Fruit fly (Drosophila melanogaster) whole organism, embryonic: ENCODE data around the gene CG7685.

Experiments
- Asciz ChIP-seq: fragments of 200-800 bp; sonication (Bioruptor generic); optimal IDR thresholded peaks from 2 replicates; lab custom pipeline; 2017; ENCODE audit warnings: missing biosample characterization, mild to moderate bottlenecking, missing genetic modification characterization, missing genetic modification reagents
- CG11247 ChIP-seq: fragments of 200-800 bp; sonication (Bioruptor generic); IDR thresholded peaks from 2 replicates; pipeline ENCODE4 v1.3.6; 2022; ENCODE audit warnings: missing biosample characterization, missing genetic modification characterization
- CG12659 ChIP-seq: fragments of 200-800 bp; sonication (Bioruptor generic); optimal IDR thresholded peaks from 3 replicates; lab custom pipeline; 2017; ENCODE audit warnings: mild to moderate bottlenecking, missing biosample characterization, missing genetic modification reagents, missing genetic modification characterization
- CG13424 ChIP-seq: fragments of 200-800 bp; sonication (Bioruptor generic); optimal IDR thresholded peaks from 2 replicates; lab custom pipeline; 2019; ENCODE audit warnings: missing biosample characterization, mild to moderate bottlenecking, missing genetic modification characterization, moderate library complexity
- CG16813 ChIP-seq: fragments of 200-800 bp; sonication (Bioruptor generic); IDR thresholded peaks from 3 replicates; pipeline ENCODE4 v1.3.6; 2022; ENCODE audit warnings: missing biosample characterization, missing genetic modification characterization; ENCODE audit not compliant: partially characterized antibody
- CG17186 ChIP-seq: fragments of 200-800 bp; sonication (Bioruptor generic); optimal IDR thresholded peaks from 3 replicates; lab custom pipeline; 2017; ENCODE audit warnings: missing biosample characterization, missing genetic modification reagents, missing genetic modification characterization
- CG17359 ChIP-seq: fragments of 200-800 bp; sonication (Bioruptor generic); optimal IDR thresholded peaks from 3 replicates; lab custom pipeline; 2018; ENCODE audit warnings: missing biosample characterization, mild to moderate bottlenecking, missing genetic modification characterization, moderate library complexity
- CG2875 ChIP-seq: fragments of 200-800 bp; sonication (Bioruptor generic); optimal IDR thresholded peaks from 2 replicates; lab custom pipeline; 2017; ENCODE audit warnings: missing biosample characterization, mild to moderate bottlenecking, missing genetic modification characterization, missing genetic modification reagents
- CG31365 ChIP-seq: fragments of 200-800 bp; sonication (Bioruptor generic); optimal IDR thresholded peaks from 2 replicates; lab custom pipeline; 2018; ENCODE audit warnings: missing biosample characterization, mild to moderate bottlenecking, missing genetic modification characterization
- CG3407 ChIP-seq: fragments of 200-800 bp; sonication (Bioruptor generic); optimal IDR thresholded peaks from 2 replicates; lab custom pipeline; 2018; ENCODE audit warnings: missing biosample characterization, mild to moderate bottlenecking, missing genetic modification characterization
- CG34422 ChIP-seq: fragments of 200-800 bp; sonication (Bioruptor generic); IDR thresholded peaks from 3 replicates; pipeline ENCODE4 v1.3.6; 2022; ENCODE audit warnings: missing biosample characterization, missing genetic modification characterization
- CG3726 ChIP-seq: fragments of 200-800 bp; sonication (Bioruptor generic); IDR thresholded peaks from 3 replicates; pipeline ENCODE4, ENCODE4 v1.3.6; 2022; ENCODE audit warnings: missing biosample characterization, missing genetic modification characterization
- CG43689 ChIP-seq: fragments of 200-800 bp; sonication (Bioruptor generic); IDR thresholded peaks from 2 replicates; pipeline ENCODE4 v1.3.6; 2022; ENCODE audit warnings: missing biosample characterization, missing genetic modification characterization
- CG4424 ChIP-seq: fragments of 200-800 bp; sonication (Bioruptor generic); optimal IDR thresholded peaks from 3 replicates; lab custom pipeline; 2016; ENCODE audit warnings: missing biosample characterization, missing genetic modification characterization
- CG4707 ChIP-seq: fragments of 200-800 bp; sonication (Bioruptor generic); optimal IDR thresholded peaks from 2 replicates; lab custom pipeline; 2018; ENCODE audit warnings: missing biosample characterization, mild to moderate bottlenecking, missing genetic modification characterization, moderate library complexity
- CG6791 ChIP-seq: fragments of 200-800 bp; sonication (Bioruptor generic); IDR thresholded peaks from 3 replicates; pipeline ENCODE4 v1.3.6; 2022; ENCODE audit warnings: missing biosample characterization, missing genetic modification characterization; ENCODE audit not compliant: partially characterized antibody
- CG6813 ChIP-seq: fragments of 200-800 bp; sonication (Bioruptor generic); optimal IDR thresholded peaks from 2 replicates; lab custom pipeline; 2017; ENCODE audit warnings: missing biosample characterization, missing genetic modification characterization, mild to moderate bottlenecking, moderate library complexity, missing genetic modification reagents
- CG7786 ChIP-seq: fragments of 200-800 bp; sonication (Bioruptor generic); optimal IDR thresholded peaks from 2 replicates; lab custom pipeline; 2016; ENCODE audit warnings: missing biosample characterization, missing genetic modification characterization
- CG8944 ChIP-seq: fragments of 200-800 bp; sonication (Bioruptor generic); optimal IDR thresholded peaks from 3 replicates; lab custom pipeline; 2016; ENCODE audit warnings: missing biosample characterization, missing genetic modification characterization
- CG9437 ChIP-seq: fragments of 200-800 bp; sonication (Bioruptor generic); optimal IDR thresholded peaks from 2 replicates; lab custom pipeline; 2018; ENCODE audit warnings: missing biosample characterization, mild to moderate bottlenecking, missing genetic modification characterization
- D19B ChIP-seq: fragments of 200-800 bp; sonication (Bioruptor generic); optimal IDR thresholded peaks from 2 replicates; lab custom pipeline; 2017; ENCODE audit warnings: missing biosample characterization, mild to moderate bottlenecking, missing genetic modification characterization
- Dbx ChIP-seq: fragments of 200-800 bp; sonication (Bioruptor generic); IDR thresholded peaks from 3 replicates; pipeline ENCODE4 v1.3.6; 2022; ENCODE audit warnings: missing biosample characterization, missing genetic modification characterization
- Dek ChIP-seq: fragments of 200-800 bp; sonication (Bioruptor generic); optimal IDR thresholded peaks from 3 replicates; lab custom pipeline; 2019; ENCODE audit warnings: missing biosample characterization, mild to moderate bottlenecking, missing genetic modification characterization, moderate library complexity
- Dref ChIP-seq: fragments of 200-800 bp; sonication (Bioruptor generic); IDR thresholded peaks from 2 replicates; pipeline ENCODE4 v1.3.6; 2022; ENCODE audit warnings: missing biosample characterization, missing genetic modification characterization
- Drgx ChIP-seq: fragments of 200-800 bp; sonication (Bioruptor generic); IDR thresholded peaks from 2 replicates; pipeline ENCODE4 v1.3.6; 2022; ENCODE audit warnings: missing biosample characterization, missing genetic modification characterization
- Fer2 ChIP-seq: fragments of 200-800 bp; sonication (Bioruptor generic); optimal IDR thresholded peaks from 2 replicates; lab custom pipeline; 2018; ENCODE audit warnings: missing biosample characterization, mild to moderate bottlenecking, missing genetic modification characterization, moderate library complexity
- HmgD ChIP-seq: fragments of 200-800 bp; sonication (Bioruptor generic); optimal IDR thresholded peaks from 3 replicates; lab custom pipeline; 2016; ENCODE audit warnings: missing biosample characterization, missing genetic modification characterization
- Hmr ChIP-seq: fragments of 200-800 bp; sonication (Bioruptor generic); optimal IDR thresholded peaks from 3 replicates; lab custom pipeline; 2017; ENCODE audit warnings: mild to moderate bottlenecking, missing biosample characterization, missing genetic modification reagents, missing genetic modification characterization
- Hsf ChIP-seq: fragments of 200-800 bp; sonication (Bioruptor generic); optimal IDR thresholded peaks from 3 replicates; lab custom pipeline; 2016; ENCODE audit warnings: missing biosample characterization, missing genetic modification characterization
- Mrtf ChIP-seq: fragments of 200-800 bp; sonication (Bioruptor generic); IDR thresholded peaks from 3 replicates; pipeline ENCODE4 v1.3.6; 2022; ENCODE audit warnings: missing biosample characterization, missing genetic modification characterization
- Oaz ChIP-seq: fragments of 200-800 bp; sonication (Bioruptor generic); IDR thresholded peaks from 2 replicates; pipeline ENCODE4 v1.3.6; 2022; ENCODE audit warnings: missing biosample characterization, missing genetic modification characterization
- Side ChIP-seq: fragments of 200-800 bp; sonication (Bioruptor generic); optimal IDR thresholded peaks from 2 replicates; lab custom pipeline; 2016; ENCODE audit warnings: missing biosample characterization, missing genetic modification characterization
- Ssrp ChIP-seq: fragments of 200-800 bp; sonication (Bioruptor generic); optimal IDR thresholded peaks from 2 replicates; lab custom pipeline; 2018; ENCODE audit warnings: missing biosample characterization, mild to moderate bottlenecking, missing genetic modification characterization, moderate library complexity
- Vsx1 ChIP-seq: fragments of 200-800 bp; sonication (Bioruptor generic); optimal IDR thresholded peaks from 2 replicates; lab custom pipeline; 2017; ENCODE audit warnings: missing biosample characterization, mild to moderate bottlenecking, missing genetic modification characterization, missing genetic modification reagents
- Xbp1 ChIP-seq: fragments of 200-800 bp; sonication (Bioruptor generic); optimal IDR thresholded peaks from 3 replicates; lab custom pipeline; 2016; ENCODE audit warnings: missing biosample characterization, mild to moderate bottlenecking, missing genetic modification characterization
- ara ChIP-seq: fragments of 200-800 bp; sonication (Bioruptor generic); IDR thresholded peaks from 2 replicates; pipeline ENCODE4 v1.3.6; 2022; ENCODE audit warnings: missing biosample characterization, missing genetic modification characterization
- ash1 ChIP-seq: fragments of 200-800 bp; sonication (Bioruptor generic); optimal IDR thresholded peaks from 2 replicates; lab custom pipeline; 2018; ENCODE audit warnings: missing biosample characterization, mild to moderate bottlenecking, missing genetic modification characterization
- bowl ChIP-seq: fragments of 200-800 bp; sonication (Bioruptor generic); IDR thresholded peaks from 2 replicates; pipeline ENCODE4 v1.3.6; 2022; ENCODE audit warnings: missing biosample characterization, missing genetic modification characterization
- cas ChIP-seq: fragments of 200-800 bp; sonication (Bioruptor generic); IDR thresholded peaks from 2 replicates; pipeline ENCODE4 v1.3.6; 2022; ENCODE audit warnings: missing biosample characterization, missing genetic modification characterization
- chn ChIP-seq: fragments of 200-800 bp; sonication (Bioruptor generic); optimal IDR thresholded peaks from 2 replicates; lab custom pipeline; 2016; ENCODE audit warnings: missing biosample characterization, missing genetic modification characterization
- fd64A ChIP-seq: fragments of 200-800 bp; sonication (Bioruptor generic); optimal IDR thresholded peaks from 3 replicates; lab custom pipeline; 2018; ENCODE audit warnings: missing biosample characterization, mild to moderate bottlenecking, missing genetic modification characterization
- grn ChIP-seq: fragments of 200-800 bp; sonication (Bioruptor generic); optimal IDR thresholded peaks from 3 replicates; lab custom pipeline; 2017; ENCODE audit warnings: missing biosample characterization, missing genetic modification characterization
- gsb ChIP-seq: fragments of 200-800 bp; sonication (Bioruptor generic); IDR thresholded peaks from 2 replicates; pipeline ENCODE4 v1.3.6; 2022; ENCODE audit warnings: missing biosample characterization, missing genetic modification characterization
- her ChIP-seq: fragments of 200-800 bp; sonication (Bioruptor generic); optimal IDR thresholded peaks from 2 replicates; lab custom pipeline; 2016; ENCODE audit warnings: missing biosample characterization, missing genetic modification characterization
- knrl ChIP-seq: fragments of 200-800 bp; sonication (Bioruptor generic); IDR thresholded peaks from 3 replicates; pipeline ENCODE4 v1.3.6; 2022; ENCODE audit warnings: missing biosample characterization, missing genetic modification characterization; ENCODE audit not compliant: partially characterized antibody
- nom ChIP-seq: fragments of 200-800 bp; sonication (Bioruptor generic); optimal IDR thresholded peaks from 2 replicates; lab custom pipeline; 2017; ENCODE audit warnings: missing biosample characterization, missing genetic modification characterization, mild to moderate bottlenecking, moderate library complexity, missing genetic modification reagents
- repo ChIP-seq: fragments of 200-800 bp; sonication (Bioruptor generic); optimal IDR thresholded peaks from 2 replicates; lab custom pipeline; 2016; ENCODE audit warnings: missing biosample characterization, missing genetic modification characterization
- scrt ChIP-seq: fragments of 200-800 bp; sonication (Bioruptor generic); optimal IDR thresholded peaks from 2 replicates; lab custom pipeline; 2018; ENCODE audit warnings: missing biosample characterization, mild to moderate bottlenecking, missing genetic modification characterization, moderate library complexity
- sna ChIP-seq: fragments of 200-800 bp; sonication (Bioruptor generic); IDR thresholded peaks from 2 replicates; pipeline ENCODE4 v1.3.6; 2022; ENCODE audit warnings: missing biosample characterization, missing genetic modification characterization; ENCODE audit not compliant: partially characterized antibody
- so ChIP-seq: fragments of 200-800 bp; sonication (Bioruptor generic); IDR thresholded peaks from 3 replicates; pipeline ENCODE4 v1.3.6; 2022; ENCODE audit warnings: missing biosample characterization, missing genetic modification characterization
- toy ChIP-seq: fragments of 200-800 bp; sonication (Bioruptor generic); IDR thresholded peaks from 2 replicates; pipeline ENCODE4 v1.3.6; 2022; ENCODE audit warnings: missing biosample characterization, missing genetic modification characterization

CG7685 gene

DNA sequence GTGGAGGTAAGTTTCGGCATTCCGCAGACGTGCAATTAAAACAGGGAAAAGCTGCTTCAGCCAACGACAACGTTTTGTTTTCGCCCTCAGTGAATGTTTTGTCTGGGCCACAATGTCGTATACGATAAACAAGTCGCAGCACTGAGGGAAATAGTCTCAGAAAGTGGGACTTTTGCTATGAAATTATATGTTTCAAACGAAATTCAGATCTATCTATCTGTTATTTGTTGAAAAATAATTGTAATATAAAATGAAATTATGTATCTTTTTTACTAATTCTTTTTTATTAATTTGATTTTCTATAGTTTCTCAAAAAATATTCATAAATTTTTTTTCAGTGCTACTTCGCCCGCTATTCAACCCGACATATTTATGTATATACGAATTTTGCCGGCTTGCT is 11.3 kb upstream of the CG7685 start (continued):
- TF ChIP-seq nom (GFP tag; lab: Kevin White, UChicago) (no peak), bowl (GFP tag; lab: Robert Waterston, UW) (no peak), sna (no peak), Ssrp (tag; lab: Kevin White, UChicago) (peak; percentile 56), CG12659 (peak; percentile 36), so (GFP tag; lab: Robert Waterston, UW) (no peak), Oaz (GFP tag; lab: Robert Waterston, UW) (no peak), chn (GFP tag; lab: Kevin White, UChicago) (no peak), CG3407 (GFP tag; lab: Kevin White, UChicago) (peak; percentile 9), Vsx1 (no peak), scrt (GFP tag; lab: Kevin White, UChicago) (no peak), CG43689 (GFP tag; lab: Robert Waterston, UW) (no peak), Side (GFP tag; lab: Kevin White, UChicago) (no peak), cas (GFP tag; lab: Robert Waterston, UW) (no peak), CG3726 (GFP tag; lab: Robert Waterston, UW) (no peak), gsb (GFP tag; lab: Robert Waterston, UW) (no peak), Hmr (peak; percentile 54), CG4707 (GFP tag; lab: Kevin White, UChicago) (no peak), grn (GFP tag; lab: Kevin White, UChicago) (no peak), her (GFP tag; lab: Kevin White, UChicago) (no peak), Dref (GFP tag; lab: Robert Waterston, UW) (no peak), Fer2 (tag; lab: Kevin White, UChicago) (no peak), CG34422 (GFP tag; lab: Robert Waterston, UW) (peak; percentile 66; the same call in 2 of the 3 replicates), repo (GFP tag; lab: Kevin White, UChicago) (no peak), knrl (no peak), Hsf (GFP tag; lab: Kevin White, UChicago) (no peak), toy (GFP tag; lab: Robert Waterston, UW) (no peak), CG8944 (GFP tag; lab: Kevin White, UChicago) (no peak), CG6791 (no peak), CG4424 (GFP tag; lab: Kevin White, UChicago) (no peak), CG17359 (no peak), Xbp1 (GFP tag; lab: Kevin White, UChicago) (peak; percentile 46), CG9437 (no peak), ash1 (GFP tag; lab: Kevin White, UChicago) (no peak), Mrtf (GFP tag; lab: Robert Waterston, UW) (no peak), HmgD (GFP tag; lab: Kevin White, UChicago) (no peak), Asciz (GFP tag; lab: Kevin White, UChicago) (no peak), CG31365 (no peak), CG17186 (GFP tag; lab: Kevin White, UChicago) (no peak), Dek (peak; percentile 44), D19B (GFP tag; lab: Kevin White, UChicago) (no peak), CG13424 (tag; lab: Kevin White, UChicago) (peak; percentile 61), Dbx (peak; percentile 51; the same call in 2 of the 3 replicates), CG7786 (no peak), CG11247 (0 out of 2 replicates have a peak, but pooled peaks have one; percentile 33), CG16813 (GFP tag; lab: Robert Waterston, UW) (no peak), CG6813 (GFP tag; lab: Kevin White, UChicago) (no peak), CG2875 (peak; percentile 19), ara (GFP tag; lab: Robert Waterston, UW) (peak; percentile 14; the same call in 1 of the 2 replicates), Drgx (peak; percentile 78), fd64A (no peak)
